Worm (Caenorhabditis elegans): Measurements from ENCODE around the gene ubc-24.

The ubc-24 gene

DNA sequence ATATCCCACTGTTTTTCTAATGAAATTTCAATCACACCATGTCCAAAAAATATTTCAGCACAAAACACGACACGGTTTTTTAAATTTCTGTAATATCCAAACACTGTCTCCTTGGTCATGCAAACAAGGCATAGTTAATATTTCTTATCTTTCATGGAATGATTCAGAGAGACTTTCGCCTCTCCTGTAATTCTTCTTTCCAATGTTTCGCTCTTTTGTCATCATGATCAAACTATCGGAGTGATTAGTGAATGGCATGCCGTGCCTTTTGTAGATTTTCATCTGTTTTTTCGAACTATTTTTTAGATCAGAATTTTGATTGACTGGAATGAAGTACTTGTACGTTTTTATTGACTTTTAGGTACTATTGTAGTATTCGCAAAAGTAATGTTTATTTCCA is 21.1 kb upstream of the ubc-24 start (continued):
- TF ChIP-seq mes-2 (tag; optimal IDR thresholded peaks at IDR 0.05; ENCODE audit: poor library complexity, severe bottlenecking) (peak; percentile 44), nhr-6 (tag; optimal IDR thresholded peaks at IDR 0.05) (peak; percentile 20), hlh-11 (tag; optimal IDR thresholded peaks at IDR 0.05) (peak; percentile 78), mdl-1 (tag; optimal IDR thresholded peaks at IDR 0.05) (peak in 1 of 2 experiments; percentile 19)

- no peak for TF ChIP-seq ceh-62 (tag; optimal IDR thresholded peaks at IDR 0.05)
- no peak for TF ChIP-seq zip-2 (tag; optimal IDR thresholded peaks at IDR 0.05)
- TF ChIP-seq D1046.2 (GFP tag; IDR thresholded peaks at IDR 0.05), result no peak
- no peak for TF ChIP-seq ceh-20 (GFP tag; IDR thresholded peaks at IDR 0.05)
- no peak for TF ChIP-seq F44E2.7 (GFP tag; IDR thresholded peaks at IDR 0.05)
- peak; percentile 18 for TF ChIP-seq pqm-1 (tag; optimal IDR thresholded peaks at IDR 0.05)
- no peak for TF ChIP-seq nhr-48 (tag; optimal IDR thresholded peaks at IDR 0.05)
- no peak for TF ChIP-seq dmd-6 (GFP tag; IDR thresholded peaks at IDR 0.05)
- peak in 1 of 2 experiments; percentile 56 for TF ChIP-seq lsy-2 (tag; optimal IDR thresholded peaks at IDR 0.05)
- TF ChIP-seq Y75B8A.6 (GFP tag; IDR thresholded peaks at IDR 0.05), result no peak
- no peak for TF ChIP-seq mxl-2 (GFP tag; conservative IDR thresholded peaks at IDR 0.05)
- peak; percentile 29 for TF ChIP-seq nhr-28 (tag; optimal IDR thresholded peaks at IDR 0.05)
- no peak for TF ChIP-seq aly-2 (tag; optimal IDR thresholded peaks at IDR 0.05)
- no peak for TF ChIP-seq F49E8.2 (tag; optimal IDR thresholded peaks at IDR 0.05; ENCODE audit: borderline replicate concordance)
- no peak for TF ChIP-seq dpl-1 (GFP tag; optimal IDR thresholded peaks at IDR 0.05)
- no peak for TF ChIP-seq lin-15B (tag; optimal IDR thresholded peaks at IDR 0.05)
- no peak for TF ChIP-seq Y5F2A.4 (GFP tag; optimal IDR thresholded peaks at IDR 0.05)
These were observed 19.8 kb upstream of the ubc-24 start for ce11 chrII:8385561-8385960.

DNA sequence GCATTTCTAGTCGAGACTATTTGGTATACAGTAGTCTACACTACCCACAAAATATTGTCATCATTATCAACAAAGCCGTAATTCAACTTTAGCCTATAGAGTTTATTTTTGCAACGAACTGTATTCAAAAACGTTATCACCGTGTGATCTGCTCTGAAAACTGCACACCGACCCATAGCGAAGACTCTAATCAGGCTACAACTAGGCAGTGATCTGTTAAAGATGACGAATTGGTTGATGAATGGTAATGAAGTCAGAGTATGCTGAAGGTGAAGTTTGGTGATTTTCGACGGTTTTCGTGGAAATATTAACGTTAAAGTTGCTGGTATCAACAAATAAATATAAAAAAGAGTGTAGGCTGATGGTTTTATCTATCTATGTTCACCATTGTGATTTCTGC is 18.5 kb upstream of the ubc-24 start:
- no peak for TF ChIP-seq hlh-30 (tag; optimal IDR thresholded peaks at IDR 0.05; ENCODE audit: insufficient read depth)
- TF ChIP-seq tra-1 (GFP tag; IDR thresholded peaks at IDR 0.05), result no peak
- no peak for TF ChIP-seq fkh-10 (GFP tag; optimal IDR thresholded peaks at IDR 0.05)
- no peak for TF ChIP-seq daf-8 (GFP tag; IDR thresholded peaks at IDR 0.05)
- TF ChIP-seq lin-39 (tag; optimal IDR thresholded peaks at IDR 0.05), result no peak
- no peak for TF ChIP-seq snpc-4 (tag; optimal IDR thresholded peaks at IDR 0.05)
- TF ChIP-seq lin-1 (GFP tag; IDR thresholded peaks at IDR 0.05), result no peak
- no peak for TF ChIP-seq madf-5 (GFP tag; IDR thresholded peaks at IDR 0.05)
- peak; percentile 92 for TF ChIP-seq dmd-6 (GFP tag; IDR thresholded peaks at IDR 0.05)
- no peak for TF ChIP-seq pha-4 (GFP tag; IDR thresholded peaks at IDR 0.05)
- no peak for TF ChIP-seq pha-4 (tag; optimal IDR thresholded peaks at IDR 0.05)
- no peak for TF ChIP-seq Y105C5A.15 (GFP tag; IDR thresholded peaks at IDR 0.05)
- no peak for TF ChIP-seq nhr-42 (GFP tag; IDR thresholded peaks at IDR 0.05)
- no peak for TF ChIP-seq zfp-3 (GFP tag; conservative IDR thresholded peaks at IDR 0.05)
- no peak for TF ChIP-seq sdz-12 (GFP tag; optimal IDR thresholded peaks at IDR 0.05)
- TF ChIP-seq unc-62 (GFP tag; optimal IDR thresholded peaks at IDR 0.05 in 1 of 2), result peak in 1 of 2 experiments; percentile 13
- no peak for TF ChIP-seq unc-62 (tag; optimal IDR thresholded peaks at IDR 0.05)
- TF ChIP-seq F49E8.2 (tag; optimal IDR thresholded peaks at IDR 0.05; ENCODE audit: borderline replicate concordance), result no peak
- TF ChIP-seq skn-1 (tag; optimal IDR thresholded peaks at IDR 0.05), result no peak
- TF ChIP-seq nhr-6 (tag; optimal IDR thresholded peaks at IDR 0.05), result no peak
- TF ChIP-seq dmd-9 (GFP tag; IDR thresholded peaks at IDR 0.05), result no peak
- TF ChIP-seq ztf-7 (tag; optimal IDR thresholded peaks at IDR 0.05), result no peak
- no peak for TF ChIP-seq R02D3.7 (tag; optimal IDR thresholded peaks at IDR 0.05)
- TF ChIP-seq duxl-1 (tag; optimal IDR thresholded peaks at IDR 0.05; ENCODE audit: poor library complexity), result no peak
- no peak for TF ChIP-seq aly-2 (tag; optimal IDR thresholded peaks at IDR 0.05)
- no peak for TF ChIP-seq egl-27 (tag; optimal IDR thresholded peaks at IDR 0.05)
- TF ChIP-seq rbr-2 (tag; optimal IDR thresholded peaks at IDR 0.05), result no peak
- peak in 1 of 2 experiments; percentile 6 for TF ChIP-seq daf-16 (GFP tag; optimal IDR thresholded peaks at IDR 0.05)
- TF ChIP-seq daf-16 (tag; optimal IDR thresholded peaks at IDR 0.05), result peak; percentile 40
- no peak for TF ChIP-seq hif-1 (tag; optimal IDR thresholded peaks at IDR 0.05)
- peak; percentile 32 for TF ChIP-seq dve-1 (tag; optimal IDR thresholded peaks at IDR 0.05; ENCODE audit: insufficient read depth)
- peak; percentile 59 for TF ChIP-seq nhr-102 (tag; optimal IDR thresholded peaks at IDR 0.05)
- no peak for TF ChIP-seq ZK546.5 (tag; optimal IDR thresholded peaks at IDR 0.05)

Measured in whole organism, L4 larva.